Worm (Caenorhabditis elegans) whole organism, mixed stage, embryonic: Measurements from ENCODE around the gene clec-242.

Experiments used
- M03D4.4 ChIP-seq: sonication (generic microtip); optimal IDR thresholded peaks from 2 replicates; lab custom pipeline; 2017; ENCODE audit warnings: mild to moderate bottlenecking, missing genetic modification characterization, missing compliant biosample characterization
- ham-2 ChIP-seq: fragments of 200-800 bp; sonication (Bioruptor generic); optimal IDR thresholded peaks from 2 replicates; lab custom pipeline; 2018; ENCODE audit warnings: mild to moderate bottlenecking, missing genetic modification characterization, missing compliant biosample characterization
- lin-13 ChIP-seq: fragments of 150-350 bp; optimal IDR thresholded peaks from 2 replicates; lab custom pipeline; 2014; ENCODE audit warnings: missing biosample characterization, missing genetic modification characterization
- lsy-2 ChIP-seq: fragments of 150-350 bp; optimal IDR thresholded peaks from 2 replicates; lab custom pipeline; 2014; ENCODE audit warnings: missing biosample characterization, missing genetic modification characterization
- mep-1 ChIP-seq: fragments of 150-350 bp; optimal IDR thresholded peaks from 2 replicates; lab custom pipeline; 2017; ENCODE audit warnings: missing biosample characterization, missing genetic modification reagents, missing genetic modification characterization, inconsistent platforms
- nhr-237 ChIP-seq: fragments of 150-350 bp; optimal IDR thresholded peaks from 2 replicates; lab custom pipeline; 2014; ENCODE audit warnings: missing biosample characterization, missing genetic modification characterization
- nhr-76 ChIP-seq: sonication (generic microtip); optimal IDR thresholded peaks from 2 replicates; lab custom pipeline; 2017; ENCODE audit warnings: missing biosample characterization, missing genetic modification characterization
- pha-4 ChIP-seq: fragments of 150-350 bp; optimal IDR thresholded peaks from 2 replicates; lab custom pipeline; 2018; ENCODE audit warnings: missing biosample characterization, missing genetic modification reagents, missing genetic modification characterization
- unc-39 ChIP-seq: fragments of 150-350 bp; optimal IDR thresholded peaks from 2 replicates; lab custom pipeline; 2014; ENCODE audit warnings: missing biosample characterization, missing genetic modification characterization

- TF ChIP-seq lin-13 (tag; lab: Kevin White, UChicago) (no peak), ham-2 (GFP tag; lab: Kevin White, UChicago) (no peak), mep-1 (no peak), lsy-2 (tag; lab: Kevin White, UChicago) (no peak), nhr-76 (no peak), nhr-237 (tag; lab: Kevin White, UChicago) (no peak), pha-4 (tag; lab: Kevin White, UChicago) (no peak), unc-39 (tag; lab: Kevin White, UChicago) (no peak), M03D4.4 (tag; lab: Kevin White, UChicago) (no peak)
Measured at ce11 chrV:17258244-17258643, 12.9 kb upstream of the clec-242 start.
